Worm (Caenorhabditis elegans) whole organism, L3 larva: Measurements from ENCODE around the gene txt-18.

ENCODE experiments used
- R02D3.7 ChIP-seq: fragments of 150-350 bp; optimal IDR thresholded peaks from 2 replicates; lab custom pipeline; 2014; ENCODE audit warnings: missing biosample characterization, missing genetic modification characterization
- ZK546.5 ChIP-seq: sonication (generic microtip); optimal IDR thresholded peaks from 2 replicates; lab custom pipeline; 2017; ENCODE audit warnings: missing biosample characterization, missing genetic modification characterization
- aly-2 ChIP-seq: fragments of 150-350 bp; optimal IDR thresholded peaks from 2 replicates; lab custom pipeline; 2014; ENCODE audit warnings: missing biosample characterization, missing genetic modification characterization
- ama-1 ChIP-seq: fragments of 150-350 bp; optimal IDR thresholded peaks from 2 replicates; lab custom pipeline; 2018
- ceh-16 ChIP-seq: sonication (generic microtip); optimal IDR thresholded peaks from 2 replicates; lab custom pipeline; 2017; ENCODE audit warnings: missing biosample characterization, missing genetic modification characterization
- ceh-28 ChIP-seq: fragments of 150-350 bp; optimal IDR thresholded peaks from 2 replicates; lab custom pipeline; 2014; ENCODE audit warnings: missing biosample characterization, missing genetic modification reagents, missing genetic modification characterization
- ceh-82 ChIP-seq: fragments of 150-350 bp; optimal IDR thresholded peaks from 2 replicates; lab custom pipeline; 2014; ENCODE audit warnings: missing biosample characterization, missing genetic modification characterization
- ceh-9 ChIP-seq: sonication (generic microtip); optimal IDR thresholded peaks from 2 replicates; lab custom pipeline; 2018; ENCODE audit warnings: missing biosample characterization, missing genetic modification characterization
- daf-12 ChIP-seq: fragments of 150-350 bp; optimal IDR thresholded peaks from 2 replicates; lab custom pipeline; 2014; ENCODE audit warnings: missing biosample characterization, missing genetic modification reagents, missing genetic modification characterization
- egl-27 ChIP-seq: sonication (generic microtip); optimal IDR thresholded peaks from 4 replicates; lab custom pipeline; 2017; ENCODE audit warnings: missing biosample characterization, missing genetic modification reagents, missing genetic modification characterization
- egl-5 ChIP-seq: fragments of 150-350 bp; optimal IDR thresholded peaks from 2 replicates; lab custom pipeline; 2017; ENCODE audit warnings: missing biosample characterization, missing genetic modification reagents, missing genetic modification characterization, inconsistent platforms
- elt-1 ChIP-seq: fragments of 150-350 bp; optimal IDR thresholded peaks from 2 replicates; lab custom pipeline; 2014; ENCODE audit warnings: missing biosample characterization, missing genetic modification characterization
- elt-2 ChIP-seq: sonication (generic microtip); optimal IDR thresholded peaks from 2 replicates; lab custom pipeline; 2016; ENCODE audit warnings: missing genetic modification reagents, mild to moderate bottlenecking, missing genetic modification characterization, missing compliant biosample characterization
- elt-3 ChIP-seq, 3 experiments: fragments of 150-350 bp in 1 of 3; sonication (generic microtip) in 2 of 3; optimal IDR thresholded peaks; 2 replicates in 2 of 3; 4 replicates in 1 of 3; lab custom pipeline; 2014 to 2017; ENCODE audit warnings: missing biosample characterization in 3 of 3, missing genetic modification characterization in 3 of 3
- eor-1 ChIP-seq, 2 experiments: fragments of 150-350 bp; optimal IDR thresholded peaks; 2 replicates each; lab custom pipeline; 2014 to 2018; ENCODE audit warnings: missing biosample characterization in 2 of 2, missing genetic modification characterization in 2 of 2
- fkh-10 ChIP-seq: sonication (generic microtip); optimal IDR thresholded peaks from 2 replicates; lab custom pipeline; 2017; ENCODE audit warnings: missing biosample characterization, missing genetic modification reagents, missing genetic modification characterization
- fkh-2 ChIP-seq: fragments of 150-350 bp; optimal IDR thresholded peaks from 2 replicates; lab custom pipeline; 2014; ENCODE audit warnings: missing biosample characterization, missing genetic modification reagents, missing genetic modification characterization
- fos-1 ChIP-seq: fragments of 150-350 bp; optimal IDR thresholded peaks from 2 replicates; lab custom pipeline; 2014; ENCODE audit warnings: missing biosample characterization, missing genetic modification characterization
- hmg-11 ChIP-seq: sonication (generic microtip); optimal IDR thresholded peaks from 2 replicates; lab custom pipeline; 2016; ENCODE audit warnings: missing genetic modification characterization, missing compliant biosample characterization
- jun-1 ChIP-seq: fragments of 150-350 bp; optimal IDR thresholded peaks from 2 replicates; lab custom pipeline; 2014; ENCODE audit warnings: missing biosample characterization, missing genetic modification reagents, missing genetic modification characterization
- lin-15B ChIP-seq: fragments of 150-350 bp; optimal IDR thresholded peaks from 2 replicates; lab custom pipeline; 2014; ENCODE audit warnings: missing biosample characterization, missing genetic modification characterization
- lin-39 ChIP-seq: fragments of 150-350 bp; optimal IDR thresholded peaks from 2 replicates; lab custom pipeline; 2018; ENCODE audit warnings: missing biosample characterization, missing genetic modification reagents, missing genetic modification characterization
- lsy-12 ChIP-seq: sonication (generic microtip); optimal IDR thresholded peaks from 2 replicates; lab custom pipeline; 2016; ENCODE audit warnings: mild to moderate bottlenecking, missing genetic modification characterization, missing compliant biosample characterization
- mdl-1 ChIP-seq: fragments of 150-350 bp; optimal IDR thresholded peaks from 2 replicates; lab custom pipeline; 2014; ENCODE audit warnings: missing biosample characterization, missing genetic modification characterization
- mml-1 ChIP-seq: fragments of 150-350 bp; sonication (generic microtip); optimal IDR thresholded peaks from 3 replicates; lab custom pipeline; 2014; ENCODE audit warnings: missing biosample characterization, missing genetic modification characterization
- nfya-1 ChIP-seq: sonication (generic microtip); optimal IDR thresholded peaks from 2 replicates; lab custom pipeline; 2017; ENCODE audit warnings: missing genetic modification characterization, mild to moderate bottlenecking, missing compliant biosample characterization, antibody characterized with exemption, moderate library complexity; ENCODE audit not compliant: insufficient read depth
- nhr-11 ChIP-seq: fragments of 150-350 bp; optimal IDR thresholded peaks from 2 replicates; lab custom pipeline; 2014; ENCODE audit warnings: missing biosample characterization, missing genetic modification characterization
- nhr-12 ChIP-seq: fragments of 150-350 bp; optimal IDR thresholded peaks from 2 replicates; lab custom pipeline; 2014; ENCODE audit warnings: missing biosample characterization, missing genetic modification characterization
- nhr-23 ChIP-seq: fragments of 150-350 bp; optimal IDR thresholded peaks from 2 replicates; lab custom pipeline; 2014; ENCODE audit warnings: missing biosample characterization, missing genetic modification reagents, missing genetic modification characterization
- nhr-237 ChIP-seq: fragments of 150-350 bp; optimal IDR thresholded peaks from 2 replicates; lab custom pipeline; 2014; ENCODE audit warnings: missing biosample characterization, missing genetic modification characterization
- nhr-25 ChIP-seq: sonication (generic microtip); optimal IDR thresholded peaks from 2 replicates; lab custom pipeline; 2017; ENCODE audit warnings: missing biosample characterization, missing genetic modification characterization
- nhr-28 ChIP-seq: fragments of 150-350 bp; optimal IDR thresholded peaks from 2 replicates; lab custom pipeline; 2014; ENCODE audit warnings: missing biosample characterization, missing genetic modification characterization
- nhr-43 ChIP-seq: sonication (generic microtip); optimal IDR thresholded peaks from 2 replicates; lab custom pipeline; 2016; ENCODE audit warnings: mild to moderate bottlenecking, missing genetic modification characterization, missing compliant biosample characterization; ENCODE audit not compliant: poor library complexity, severe bottlenecking
- nhr-67 ChIP-seq: fragments of 150-350 bp; optimal IDR thresholded peaks from 2 replicates; lab custom pipeline; 2014; ENCODE audit warnings: missing biosample characterization, missing genetic modification characterization
- nhr-76 ChIP-seq: fragments of 150-350 bp; sonication (generic microtip); optimal IDR thresholded peaks from 5 replicates; lab custom pipeline; 2014; ENCODE audit warnings: missing biosample characterization, missing genetic modification characterization
- nhr-77 ChIP-seq: fragments of 150-350 bp; optimal IDR thresholded peaks from 2 replicates; lab custom pipeline; 2014; ENCODE audit warnings: missing biosample characterization, missing genetic modification characterization
- pha-4 ChIP-seq: fragments of 150-350 bp; optimal IDR thresholded peaks from 2 replicates; lab custom pipeline; 2014; ENCODE audit warnings: missing biosample characterization, missing genetic modification reagents, missing genetic modification characterization
- pqm-1 ChIP-seq: fragments of 150-350 bp; optimal IDR thresholded peaks from 2 replicates; lab custom pipeline; 2017; ENCODE audit warnings: missing biosample characterization, missing genetic modification characterization, inconsistent platforms
- sea-2 ChIP-seq: fragments of 150-350 bp; sonication (generic microtip); optimal IDR thresholded peaks from 4 replicates; lab custom pipeline; 2014; ENCODE audit warnings: missing biosample characterization, missing genetic modification reagents, missing genetic modification characterization
- skn-1 ChIP-seq: fragments of 150-350 bp; optimal IDR thresholded peaks from 2 replicates; lab custom pipeline; 2014; ENCODE audit warnings: missing biosample characterization, missing genetic modification characterization
- snpc-4 ChIP-seq: fragments of 150-350 bp; optimal IDR thresholded peaks from 2 replicates; lab custom pipeline; 2014; ENCODE audit warnings: missing biosample characterization, missing genetic modification characterization
- tbx-2 ChIP-seq: sonication (generic microtip); optimal IDR thresholded peaks from 2 replicates; lab custom pipeline; 2016; ENCODE audit warnings: mild to moderate bottlenecking, missing genetic modification characterization, missing compliant biosample characterization
- unc-39 ChIP-seq: sonication (generic microtip); optimal IDR thresholded peaks from 4 replicates; lab custom pipeline; 2017; ENCODE audit warnings: missing biosample characterization, missing genetic modification characterization
- unc-62 ChIP-seq: fragments of 150-350 bp; sonication (generic microtip); optimal IDR thresholded peaks from 4 replicates; lab custom pipeline; 2014; ENCODE audit warnings: missing biosample characterization, missing genetic modification reagents, missing genetic modification characterization
- zag-1 ChIP-seq: fragments of 150-350 bp; optimal IDR thresholded peaks from 2 replicates; lab custom pipeline; 2014; ENCODE audit warnings: missing biosample characterization, missing genetic modification characterization
- ztf-11 ChIP-seq: fragments of 150-350 bp; optimal IDR thresholded peaks from 2 replicates; lab custom pipeline; 2014; ENCODE audit warnings: missing biosample characterization, missing genetic modification characterization
- ztf-4 ChIP-seq: fragments of 150-350 bp; optimal IDR thresholded peaks from 2 replicates; lab custom pipeline; 2014; ENCODE audit warnings: missing biosample characterization, missing genetic modification characterization

The txt-18 gene

DNA sequence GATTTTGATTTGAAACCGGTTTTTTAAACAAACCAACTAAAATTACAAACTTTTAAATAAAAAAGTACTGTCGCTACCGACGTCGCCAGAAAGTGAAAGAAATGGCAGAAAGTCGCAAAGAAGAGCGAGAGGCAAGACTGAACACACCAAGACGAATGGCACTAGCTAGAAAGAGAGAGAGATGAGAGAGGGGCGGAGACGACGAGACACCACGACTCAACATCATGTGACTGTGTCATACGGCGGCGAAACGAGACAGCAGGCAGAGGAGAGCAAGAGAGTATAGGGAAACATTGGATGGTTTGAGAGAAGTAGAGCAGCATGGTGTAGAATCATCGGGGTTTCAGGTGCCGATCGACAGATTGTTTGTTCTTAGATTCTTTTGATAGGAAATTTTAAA is 4.5 kb downstream of the txt-18 start:
- TF ChIP-seq elt-3 (tag; optimal IDR thresholded peaks at IDR 0.05; lab: Kevin White, UChicago), result no peak
- peak; percentile 55 for TF ChIP-seq R02D3.7 (tag; lab: Kevin White, UChicago)
- no peak for TF ChIP-seq mml-1 (tag; lab: Kevin White, UChicago)
- peak; percentile 87 for TF ChIP-seq elt-2
- peak; percentile 83 for TF ChIP-seq lin-15B (tag; lab: Kevin White, UChicago)
- no peak for TF ChIP-seq snpc-4 (tag; lab: Kevin White, UChicago)
- TF ChIP-seq lsy-12 (tag; lab: Kevin White, UChicago), result peak; percentile 79
- TF ChIP-seq nhr-77 (tag; lab: Kevin White, UChicago), result peak; percentile 18
- peak; percentile 79 for TF ChIP-seq egl-5 (tag; lab: Kevin White, UChicago)
- peak; percentile 92 for TF ChIP-seq lin-39 (tag; lab: Kevin White, UChicago)
- TF ChIP-seq ceh-28, result peak; percentile 74
- TF ChIP-seq egl-27 (tag; lab: Kevin White, UChicago), result peak; percentile 50
- peak; percentile 66 for TF ChIP-seq mdl-1
- no peak for TF ChIP-seq ztf-4 (tag; lab: Kevin White, UChicago)
- TF ChIP-seq pha-4, result peak; percentile 94
- TF ChIP-seq ZK546.5 (tag; lab: Kevin White, UChicago), result no peak
- TF ChIP-seq nhr-76 (tag; lab: Kevin White, UChicago), result no peak
- TF ChIP-seq nhr-12 (tag; lab: Kevin White, UChicago), result no peak
- no peak for TF ChIP-seq nhr-67 (tag; lab: Kevin White, UChicago)
- TF ChIP-seq fkh-10 (GFP tag; lab: Kevin White, UChicago), result peak; percentile 53
- TF ChIP-seq ztf-11 (tag; lab: Kevin White, UChicago), result no peak
- peak; percentile 62 for TF ChIP-seq tbx-2 (tag; lab: Kevin White, UChicago)
- no peak for TF ChIP-seq fos-1 (tag; lab: Kevin White, UChicago)
- TF ChIP-seq jun-1, result peak; percentile 94
- TF ChIP-seq ama-1, result peak; percentile 98
- TF ChIP-seq nhr-25, result peak; percentile 98
- no peak for TF ChIP-seq fkh-2 (tag; lab: Kevin White, UChicago)
- no peak for TF ChIP-seq ceh-9
- TF ChIP-seq unc-62 (GFP tag; lab: Kevin White, UChicago), result peak; percentile 71
- no peak for TF ChIP-seq sea-2 (GFP tag; lab: Kevin White, UChicago)
- peak; percentile 94 for TF ChIP-seq hmg-11
- peak; percentile 94 for TF ChIP-seq nfya-1 (tag; lab: Kevin White, UChicago)
- peak; percentile 93 for TF ChIP-seq nhr-23 (tag; lab: Kevin White, UChicago)
- TF ChIP-seq zag-1 (tag; lab: Kevin White, UChicago), result no peak
- no peak for TF ChIP-seq nhr-28 (tag; lab: Kevin White, UChicago)
- peak; percentile 85 for TF ChIP-seq nhr-43 (tag; lab: Kevin White, UChicago)
- TF ChIP-seq ceh-82, result no peak
- TF ChIP-seq aly-2, result no peak
- TF ChIP-seq skn-1 (tag; lab: Kevin White, UChicago), result peak; percentile 89
- peak; percentile 74 for TF ChIP-seq elt-1 (tag; lab: Kevin White, UChicago)
- TF ChIP-seq unc-39 (tag; lab: Kevin White, UChicago), result no peak
- TF ChIP-seq eor-1 (tag; optimal IDR thresholded peaks at IDR 0.05; lab: Kevin White, UChicago), result no peak
- TF ChIP-seq ceh-16 (tag; lab: Kevin White, UChicago), result no peak
- peak; percentile 75 for TF ChIP-seq pqm-1 (tag; lab: Kevin White, UChicago)
- no peak for TF ChIP-seq daf-12
- TF ChIP-seq nhr-237, result no peak
- TF ChIP-seq nhr-11, result peak; percentile 81

DNA sequence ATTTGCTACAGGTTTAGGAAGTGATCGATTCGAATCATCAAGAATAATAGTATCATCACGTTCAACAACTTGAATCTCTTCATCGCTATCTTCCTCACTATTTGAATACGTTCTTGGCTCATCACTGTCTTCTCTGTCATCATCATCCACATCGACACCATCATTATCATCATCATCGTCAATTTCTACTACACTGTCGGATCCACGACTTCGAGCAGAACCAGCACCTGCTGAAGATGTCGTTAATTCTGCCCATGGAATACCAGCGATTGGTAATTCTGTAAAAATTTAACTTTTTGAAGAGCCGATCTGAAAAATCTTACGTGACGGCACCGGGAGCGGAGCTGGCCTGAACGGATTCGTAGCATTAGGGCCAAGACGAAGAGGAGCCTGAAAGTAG is 6.1 kb downstream of the txt-18 start:
- TF ChIP-seq nhr-12 (tag; lab: Kevin White, UChicago) (no peak), nhr-11 (no peak), snpc-4 (tag; lab: Kevin White, UChicago) (no peak), zag-1 (tag; lab: Kevin White, UChicago) (no peak), pqm-1 (tag; lab: Kevin White, UChicago) (no peak), ztf-4 (tag; lab: Kevin White, UChicago) (no peak), eor-1 (tag; optimal IDR thresholded peaks at IDR 0.05; lab: Kevin White, UChicago) (no peak), nfya-1 (tag; lab: Kevin White, UChicago) (no peak), ceh-9 (no peak)
